Worm (Caenorhabditis elegans): Measurements from ENCODE around the gene erh-2.
A peak's percentile ranks its signal among the peaks of the same experiment; 100 is the strongest.

Gene erh-2

ce11 chrIII:4593098-4593697, at the start of gene erh-2:
TSS of gene erh-2 (plus strand) at chrIII:4593231.
- TF ChIP-seq lsy-2 (tag; optimal IDR thresholded peaks at IDR 0.05) (no peak), cnd-1 (tag; optimal IDR thresholded peaks at IDR 0.05) (no peak), ceh-83 (GFP tag; optimal IDR thresholded peaks at IDR 0.05) (no peak), ztf-11 (tag; optimal IDR thresholded peaks at IDR 0.05) (no peak), mls-2 (tag; optimal IDR thresholded peaks at IDR 0.05) (no peak), sptf-1 (tag; optimal IDR thresholded peaks at IDR 0.05) (no peak), lin-32 (GFP tag; optimal IDR thresholded peaks at IDR 0.05) (no peak), bed-3 (GFP tag; optimal IDR thresholded peaks at IDR 0.05) (no peak)

- TF ChIP-seq sptf-1 (tag; optimal IDR thresholded peaks at IDR 0.05), result no peak
- TF ChIP-seq ceh-83 (GFP tag; optimal IDR thresholded peaks at IDR 0.05), result no peak
- no peak for TF ChIP-seq flh-1 (GFP tag; optimal IDR thresholded peaks at IDR 0.05)
- no peak for TF ChIP-seq tbx-8 (GFP tag; optimal IDR thresholded peaks at IDR 0.05)
- TF ChIP-seq ceh-39 (tag; optimal IDR thresholded peaks at IDR 0.05), result no peak
- TF ChIP-seq cnd-1 (tag; optimal IDR thresholded peaks at IDR 0.05), result no peak
- no peak for TF ChIP-seq unc-39 (tag; optimal IDR thresholded peaks at IDR 0.05)
- TF ChIP-seq blmp-1 (tag; optimal IDR thresholded peaks at IDR 0.05), result no peak
- TF ChIP-seq elt-1 (tag; optimal IDR thresholded peaks at IDR 0.05; ENCODE audit: borderline replicate concordance, insufficient read depth), result no peak
- TF ChIP-seq drap-1 (GFP tag; optimal IDR thresholded peaks at IDR 0.05), result no peak
- TF ChIP-seq pha-4 (tag; optimal IDR thresholded peaks at IDR 0.05), result no peak
- TF ChIP-seq mls-2 (tag; optimal IDR thresholded peaks at IDR 0.05), result no peak
- no peak for TF ChIP-seq zip-8 (tag; optimal IDR thresholded peaks at IDR 0.05)
- TF ChIP-seq unc-120 (tag; optimal IDR thresholded peaks at IDR 0.05; ENCODE audit: poor library complexity, severe bottlenecking), result no peak
- TF ChIP-seq lin-13 (tag; optimal IDR thresholded peaks at IDR 0.05), result no peak
- no peak for TF ChIP-seq ham-2 (GFP tag; optimal IDR thresholded peaks at IDR 0.05)
- no peak for TF ChIP-seq snpc-4 (tag; optimal IDR thresholded peaks at IDR 0.05)
- TF ChIP-seq ceh-43 (GFP tag; optimal IDR thresholded peaks at IDR 0.05), result no peak
- no peak for TF ChIP-seq lsy-2 (tag; optimal IDR thresholded peaks at IDR 0.05)
These were observed 48.1 kb upstream of the erh-2 start, which contains the start of gene M88.3 for ce11 chrIII:4544959-4545358. TSS of gene M88.3 (minus strand) at chrIII:4545059.

- TF ChIP-seq lsy-2 (tag; optimal IDR thresholded peaks at IDR 0.05) (no peak), unc-39 (tag; optimal IDR thresholded peaks at IDR 0.05) (no peak), ceh-39 (tag; optimal IDR thresholded peaks at IDR 0.05) (no peak), nhr-2 (tag; optimal IDR thresholded peaks at IDR 0.05) (no peak), ceh-83 (GFP tag; optimal IDR thresholded peaks at IDR 0.05) (no peak), ceh-43 (GFP tag; optimal IDR thresholded peaks at IDR 0.05) (no peak), drap-1 (GFP tag; optimal IDR thresholded peaks at IDR 0.05) (no peak), elt-3 (tag; optimal IDR thresholded peaks at IDR 0.05) (no peak), lin-32 (GFP tag; optimal IDR thresholded peaks at IDR 0.05) (no peak), ztf-11 (tag; optimal IDR thresholded peaks at IDR 0.05) (no peak), hlh-1 (tag; optimal IDR thresholded peaks at IDR 0.05) (no peak), cnd-1 (tag; optimal IDR thresholded peaks at IDR 0.05) (no peak), ces-1 (GFP tag; optimal IDR thresholded peaks at IDR 0.05) (no peak), nhr-28 (tag; optimal IDR thresholded peaks at IDR 0.05) (no peak), nhr-237 (tag; optimal IDR thresholded peaks at IDR 0.05) (no peak), unc-120 (tag; optimal IDR thresholded peaks at IDR 0.05; ENCODE audit: poor library complexity, severe bottlenecking) (no peak), mep-1 (tag; optimal IDR thresholded peaks at IDR 0.05) (no peak), zip-8 (tag; optimal IDR thresholded peaks at IDR 0.05) (no peak), flh-1 (GFP tag; optimal IDR thresholded peaks at IDR 0.05) (no peak)
These were observed 44.3 kb upstream of the erh-2 start, which contains the start of gene M88.4 for ce11 chrIII:4548739-4549138. TSS of gene M88.4 (plus strand) at chrIII:4549039.

ce11 chrIII:4551963-4552362, 41.1 kb upstream of the erh-2 start:
- TF ChIP-seq elt-1 (tag; optimal IDR thresholded peaks at IDR 0.05; ENCODE audit: borderline replicate concordance, insufficient read depth), result no peak
- no peak for TF ChIP-seq lin-32 (GFP tag; optimal IDR thresholded peaks at IDR 0.05)
- no peak for TF ChIP-seq nhr-2 (tag; optimal IDR thresholded peaks at IDR 0.05)
- TF ChIP-seq pha-4 (tag; optimal IDR thresholded peaks at IDR 0.05), result peak; percentile 33

- TF ChIP-seq blmp-1 (tag; optimal IDR thresholded peaks at IDR 0.05) (no peak), mep-1 (tag; optimal IDR thresholded peaks at IDR 0.05) (no peak), mab-5 (tag; optimal IDR thresholded peaks at IDR 0.05) (no peak), mls-2 (tag; optimal IDR thresholded peaks at IDR 0.05) (no peak), bed-3 (GFP tag; optimal IDR thresholded peaks at IDR 0.05) (no peak), lin-13 (tag; optimal IDR thresholded peaks at IDR 0.05) (no peak), ces-1 (GFP tag; optimal IDR thresholded peaks at IDR 0.05) (no peak), drap-1 (GFP tag; optimal IDR thresholded peaks at IDR 0.05) (no peak), hlh-1 (tag; optimal IDR thresholded peaks at IDR 0.05) (no peak), nhr-237 (tag; optimal IDR thresholded peaks at IDR 0.05) (no peak), unc-62 (GFP tag; optimal IDR thresholded peaks at IDR 0.05) (no peak), M03D4.4 (tag; optimal IDR thresholded peaks at IDR 0.05) (no peak), ztf-11 (tag; optimal IDR thresholded peaks at IDR 0.05) (no peak), lsy-2 (tag; optimal IDR thresholded peaks at IDR 0.05) (no peak), unc-120 (tag; optimal IDR thresholded peaks at IDR 0.05; ENCODE audit: poor library complexity, severe bottlenecking) (no peak), flh-1 (GFP tag; optimal IDR thresholded peaks at IDR 0.05) (no peak), unc-39 (tag; optimal IDR thresholded peaks at IDR 0.05) (no peak), tbx-8 (GFP tag; optimal IDR thresholded peaks at IDR 0.05) (no peak), elt-1 (tag; optimal IDR thresholded peaks at IDR 0.05; ENCODE audit: borderline replicate concordance, insufficient read depth) (no peak)
These were observed 40.2 kb upstream of the erh-2 start for ce11 chrIII:4552872-4553271.

Measured in whole organism, mixed stage, embryonic.